Fruit fly (Drosophila melanogaster): ENCODE data around the gene bchs.
A peak's percentile ranks its signal among the peaks of the same experiment; 100 is the strongest.

Gene bchs

dm6 chr2L:5906893-5907850, at the start of gene bchs (continued):
- peak; percentile 63 for TF ChIP-seq stwl (tag; optimal IDR thresholded peaks at IDR 0.05)
- TF ChIP-seq Usf (GFP tag; optimal IDR thresholded peaks at IDR 0.05): no peak
- TF ChIP-seq z (GFP tag; IDR thresholded peaks at IDR 0.05): peak; percentile 79
- TF ChIP-seq BEAF-32 (GFP tag; optimal IDR thresholded peaks at IDR 0.05): peak; percentile 33
- peak; percentile 70 for TF ChIP-seq p53 (GFP tag; optimal IDR thresholded peaks at IDR 0.05)
- TF ChIP-seq CG6683 (GFP tag; optimal IDR thresholded peaks at IDR 0.05): peak; percentile 93
- peak; percentile 70 for TF ChIP-seq CG8944 (GFP tag; optimal IDR thresholded peaks at IDR 0.05)
- peak; percentile 88; the same call in 1 of the 2 replicates for TF ChIP-seq HLH3B (GFP tag; IDR thresholded peaks at IDR 0.05)
- peak; percentile 93 for TF ChIP-seq CG1529 (GFP tag; optimal IDR thresholded peaks at IDR 0.05)
- no peak for TF ChIP-seq H15 (GFP tag; IDR thresholded peaks at IDR 0.05)
- TF ChIP-seq CG33213 (GFP tag; optimal IDR thresholded peaks at IDR 0.05): no peak
- TF ChIP-seq oc (tag; optimal IDR thresholded peaks at IDR 0.05): peak; percentile 90
- TF ChIP-seq Lhr (GFP tag; optimal IDR thresholded peaks at IDR 0.05): peak; percentile 87
- peak; percentile 32 for TF ChIP-seq Chrac-16 (GFP tag; optimal IDR thresholded peaks at IDR 0.05)
- no peak for TF ChIP-seq aop (GFP tag; IDR thresholded peaks at IDR 0.05)
- peak; percentile 85 for TF ChIP-seq ewg (GFP tag; optimal IDR thresholded peaks at IDR 0.05)
- TF ChIP-seq CG31388 (GFP tag; optimal IDR thresholded peaks at IDR 0.05): peak; percentile 12
- no peak for TF ChIP-seq CG11560 (tag; IDR thresholded peaks at IDR 0.05)
- peak; percentile 74 for TF ChIP-seq CG12104 (GFP tag; optimal IDR thresholded peaks at IDR 0.05)
- peak in 1 of 2 experiments; percentile 77 for TF ChIP-seq tll (GFP tag; optimal IDR thresholded peaks at IDR 0.05)
- peak; percentile 52 for TF ChIP-seq MESR4 (GFP tag; optimal IDR thresholded peaks at IDR 0.05)
- TF ChIP-seq TFAM (GFP tag; optimal IDR thresholded peaks at IDR 0.05): peak; percentile 66
- TF ChIP-seq hth (optimal IDR thresholded peaks at IDR 0.05): no peak
- peak; percentile 88 for TF ChIP-seq CG8089 (GFP tag; optimal IDR thresholded peaks at IDR 0.05)
- TF ChIP-seq chm (GFP tag; IDR thresholded peaks at IDR 0.05): peak; percentile 96
- peak; percentile 75; the same call in 2 of the 3 replicates for TF ChIP-seq ken (GFP tag; IDR thresholded peaks at IDR 0.05)
- peak; percentile 64 for TF ChIP-seq slp2 (GFP tag; optimal IDR thresholded peaks at IDR 0.05)
- peak; percentile 36 for TF ChIP-seq Myb (GFP tag; optimal IDR thresholded peaks at IDR 0.05)
- TF ChIP-seq Oaz (GFP tag; IDR thresholded peaks at IDR 0.05): no peak
- no peak for TF ChIP-seq cg (GFP tag; optimal IDR thresholded peaks at IDR 0.05)
- TF ChIP-seq B-H2 (GFP tag; optimal IDR thresholded peaks at IDR 0.05): peak; percentile 85
- peak; percentile 78 for TF ChIP-seq bowl (GFP tag; IDR thresholded peaks at IDR 0.05)
- TF ChIP-seq CG6654 (GFP tag; optimal IDR thresholded peaks at IDR 0.05): peak; percentile 36
- TF ChIP-seq pzg (GFP tag; optimal IDR thresholded peaks at IDR 0.05): peak; percentile 84
- TF ChIP-seq CG32767 (GFP tag; IDR thresholded peaks at IDR 0.05): peak; percentile 69; the same call in 1 of the 2 replicates
- peak; percentile 42; the same call in 1 of the 2 replicates for TF ChIP-seq CG32532 (GFP tag; IDR thresholded peaks at IDR 0.05)
- TF ChIP-seq gcm2 (GFP tag; optimal IDR thresholded peaks at IDR 0.05): peak; percentile 57
- TF ChIP-seq HmgD (GFP tag; optimal IDR thresholded peaks at IDR 0.05): peak; percentile 64
- peak; percentile 100 for TF ChIP-seq ATbp (GFP tag; optimal IDR thresholded peaks at IDR 0.05)
- TF ChIP-seq CG10654 (GFP tag; optimal IDR thresholded peaks at IDR 0.05): peak; percentile 79
- TF ChIP-seq CG10431 (GFP tag; optimal IDR thresholded peaks at IDR 0.05): no peak
- peak; percentile 67 for TF ChIP-seq CG17186 (GFP tag; optimal IDR thresholded peaks at IDR 0.05)
- TF ChIP-seq kay (GFP tag; optimal IDR thresholded peaks at IDR 0.05): peak; percentile 71
- TF ChIP-seq CG4328 (GFP tag; optimal IDR thresholded peaks at IDR 0.05): peak; percentile 93
- no peak for TF ChIP-seq ssp (GFP tag; IDR thresholded peaks at IDR 0.05)
- peak; percentile 31 for TF ChIP-seq HLH54F (GFP tag; optimal IDR thresholded peaks at IDR 0.05)
- TF ChIP-seq Ets97D (GFP tag; optimal IDR thresholded peaks at IDR 0.05): peak; percentile 39
- TF ChIP-seq Atf-2 (GFP tag; optimal IDR thresholded peaks at IDR 0.05): peak; percentile 79
- peak; percentile 82 for TF ChIP-seq CG8359 (GFP tag; optimal IDR thresholded peaks at IDR 0.05; ENCODE audit: borderline replicate concordance)
